Worm (Caenorhabditis elegans): ENCODE data around the gene Y69H2.10.
A peak's percentile ranks its signal among the peaks of the same experiment; 100 is the strongest.

The Y69H2.10 gene

ce11 chrV:18723604-18724003 lies 53.5 kb downstream of the Y69H2.10 start:
- TF ChIP-seq snpc-3.4 (tag; optimal IDR thresholded peaks at IDR 0.05): peak; percentile 51
- TF ChIP-seq F57C9.4 (tag; optimal IDR thresholded peaks at IDR 0.05): no peak
- TF ChIP-seq Y56A3A.18 (GFP tag; IDR thresholded peaks at IDR 0.05): no peak
- TF ChIP-seq tbp1 (GFP tag; optimal IDR thresholded peaks at IDR 0.05): no peak
- peak in 1 of 3 experiments; percentile 74 for TF ChIP-seq lin-35 (GFP tag; optimal IDR thresholded peaks at IDR 0.05)
- TF ChIP-seq hrde-1 (tag; optimal IDR thresholded peaks at IDR 0.05; ENCODE audit: borderline replicate concordance): no peak
- TF ChIP-seq madf-3 (GFP tag; IDR thresholded peaks at IDR 0.05): no peak
- TF ChIP-seq F23B12.7 (tag; optimal IDR thresholded peaks at IDR 0.05; ENCODE audit: insufficient read depth): peak; percentile 49
- no peak for TF ChIP-seq F33H1.4 (GFP tag; IDR thresholded peaks at IDR 0.05)
- no peak for TF ChIP-seq ceh-40 (GFP tag; IDR thresholded peaks at IDR 0.05)
- no peak for TF ChIP-seq F10E7.11 (tag; optimal IDR thresholded peaks at IDR 0.05)
- no peak for TF ChIP-seq madf-6 (GFP tag; IDR thresholded peaks at IDR 0.05)
- no peak for TF ChIP-seq hlh-12 (tag; optimal IDR thresholded peaks at IDR 0.05)
- TF ChIP-seq Y67H2A.10 (GFP tag; conservative IDR thresholded peaks at IDR 0.05): no peak
- no peak for TF ChIP-seq pbrm-1 (GFP tag; IDR thresholded peaks at IDR 0.05)
- no peak for TF ChIP-seq die-1 (tag; optimal IDR thresholded peaks at IDR 0.05)
- TF ChIP-seq rec-8 (tag; optimal IDR thresholded peaks at IDR 0.05): no peak
- TF ChIP-seq ztf-18 (tag; optimal IDR thresholded peaks at IDR 0.05): no peak
- TF ChIP-seq hmg-1.2 (GFP tag; IDR thresholded peaks at IDR 0.05): peak; percentile 99
- TF ChIP-seq lin-54 (GFP tag; optimal IDR thresholded peaks at IDR 0.05): peak; percentile 49
- TF ChIP-seq nhr-90 (tag; optimal IDR thresholded peaks at IDR 0.05): no peak
- peak; percentile 71 for TF ChIP-seq zfh-2 (GFP tag; conservative IDR thresholded peaks at IDR 0.05)
- no peak for TF ChIP-seq egrh-3 (GFP tag; IDR thresholded peaks at IDR 0.05)
- TF ChIP-seq lsy-27 (tag; optimal IDR thresholded peaks at IDR 0.05; ENCODE audit: borderline replicate concordance, insufficient read depth): no peak
- no peak for TF ChIP-seq ama-1 (optimal IDR thresholded peaks at IDR 0.05)
- no peak for TF ChIP-seq ama-1 (GFP tag; optimal IDR thresholded peaks at IDR 0.05)
- TF ChIP-seq snpc-4 (GFP tag; optimal IDR thresholded peaks at IDR 0.05): no peak
- peak in 3 of 4 experiments; percentile 46 to 74 (median 55) for TF ChIP-seq snpc-4 (tag; optimal IDR thresholded peaks at IDR 0.05)
- TF ChIP-seq F52B5.7 (tag; optimal IDR thresholded peaks at IDR 0.05): no peak

ce11 chrV:18724076-18724475 lies 54.0 kb downstream of the Y69H2.10 start:
- no peak for TF ChIP-seq dox-1 (GFP tag; IDR thresholded peaks at IDR 0.05)
- TF ChIP-seq xnd-1 (tag; optimal IDR thresholded peaks at IDR 0.05): no peak
- no peak for TF ChIP-seq sdz-38 (tag; optimal IDR thresholded peaks at IDR 0.05)
- TF ChIP-seq hlh-26 (GFP tag; conservative IDR thresholded peaks at IDR 0.05): no peak

ce11 chrV:18724810-18725209 lies 54.7 kb downstream of the Y69H2.10 start:
- TF ChIP-seq mcd-1 (GFP tag; IDR thresholded peaks at IDR 0.05) (peak; percentile 57; the same call in 1 of the 2 replicates), zfh-2 (GFP tag; conservative IDR thresholded peaks at IDR 0.05) (peak; percentile 29; the same call in 1 of the 2 replicates), hmg-1.2 (GFP tag; IDR thresholded peaks at IDR 0.05) (0 out of 2 replicates have a peak, but pooled peaks have one; percentile 22), hsf-1 (GFP tag; IDR thresholded peaks at IDR 0.05) (0 out of 2 replicates have a peak, but pooled peaks have one; percentile 32), nhr-120 (GFP tag; IDR thresholded peaks at IDR 0.05) (0 out of 2 replicates have a peak, but pooled peaks have one; percentile 48)

All from whole organism, young adult.